Fruit fly (Drosophila melanogaster) whole organism, embryonic: ENCODE data around the gene sosie.

Source experiments
- Ada2b ChIP-seq: fragments of 200-800 bp; sonication (Bioruptor generic); IDR thresholded peaks from 2 replicates; pipeline ENCODE4 v1.3.6; 2022; ENCODE audit warnings: missing biosample characterization, missing genetic modification characterization
- Adf1 ChIP-seq: fragments of 200-800 bp; sonication (Bioruptor generic); IDR thresholded peaks from 2 replicates; pipeline ENCODE4 v1.3.6; 2022; ENCODE audit warnings: missing biosample characterization, missing genetic modification characterization
- BtbVII ChIP-seq: fragments of 200-800 bp; sonication (Bioruptor generic); optimal IDR thresholded peaks from 3 replicates; lab custom pipeline; 2017; ENCODE audit warnings: missing biosample characterization, mild to moderate bottlenecking, missing genetic modification characterization
- CG10543 ChIP-seq: fragments of 200-800 bp; sonication (Bioruptor generic); optimal IDR thresholded peaks from 3 replicates; lab custom pipeline; 2017; ENCODE audit warnings: missing biosample characterization, mild to moderate bottlenecking, missing genetic modification characterization, moderate library complexity
- CG11456 ChIP-seq: fragments of 200-800 bp; sonication (Bioruptor generic); IDR thresholded peaks from 3 replicates; pipeline ENCODE4 v1.3.6; 2022; ENCODE audit warnings: missing biosample characterization, missing genetic modification characterization
- CG13775 ChIP-seq: fragments of 200-800 bp; sonication (Bioruptor generic); optimal IDR thresholded peaks from 3 replicates; lab custom pipeline; 2017; ENCODE audit warnings: missing biosample characterization, mild to moderate bottlenecking, missing genetic modification characterization
- CG14441 ChIP-seq: fragments of 200-800 bp; sonication (Bioruptor generic); IDR thresholded peaks from 2 replicates; pipeline ENCODE4 v1.3.6; 2022; ENCODE audit warnings: missing biosample characterization, missing genetic modification characterization
- CG15601 ChIP-seq: fragments of 200-800 bp; sonication (Bioruptor generic); optimal IDR thresholded peaks from 3 replicates; lab custom pipeline; 2019; ENCODE audit warnings: missing biosample characterization, mild to moderate bottlenecking, missing genetic modification characterization, moderate library complexity
- CG2129 ChIP-seq: fragments of 200-800 bp; sonication (Bioruptor generic); IDR thresholded peaks from 2 replicates; pipeline ENCODE4 v1.3.6; 2022; ENCODE audit warnings: missing biosample characterization, missing genetic modification characterization; ENCODE audit not compliant: partially characterized antibody
- CG30403 ChIP-seq: fragments of 200-800 bp; sonication (Bioruptor generic); optimal IDR thresholded peaks from 3 replicates; lab custom pipeline; 2016; ENCODE audit warnings: missing biosample characterization, missing genetic modification characterization
- CG3065 ChIP-seq: fragments of 200-800 bp; sonication (Bioruptor generic); optimal IDR thresholded peaks from 2 replicates; lab custom pipeline; 2016; ENCODE audit warnings: missing biosample characterization, missing genetic modification characterization
- CG31388 ChIP-seq: fragments of 200-800 bp; sonication (Bioruptor generic); optimal IDR thresholded peaks from 2 replicates; lab custom pipeline; 2016; ENCODE audit warnings: missing biosample characterization, missing genetic modification characterization
- CG3847 ChIP-seq: fragments of 200-800 bp; sonication (Bioruptor generic); IDR thresholded peaks from 2 replicates; pipeline ENCODE4 v1.3.6; 2022; ENCODE audit warnings: missing biosample characterization, missing genetic modification characterization
- CG42726 ChIP-seq: fragments of 200-800 bp; sonication (Bioruptor generic); IDR thresholded peaks from 2 replicates; pipeline ENCODE4 v1.3.6; 2022; ENCODE audit warnings: missing biosample characterization, missing genetic modification characterization; ENCODE audit not compliant: partially characterized antibody
- CG43689 ChIP-seq: fragments of 200-800 bp; sonication (Bioruptor generic); IDR thresholded peaks from 2 replicates; pipeline ENCODE4 v1.3.6; 2022; ENCODE audit warnings: missing biosample characterization, missing genetic modification characterization
- CG5245 ChIP-seq: fragments of 200-800 bp; sonication (Bioruptor generic); optimal IDR thresholded peaks from 3 replicates; lab custom pipeline; 2016; ENCODE audit warnings: missing biosample characterization, missing genetic modification characterization
- CG6272 ChIP-seq: fragments of 200-800 bp; sonication (Bioruptor generic); IDR thresholded peaks from 2 replicates; pipeline ENCODE4 v1.3.6; 2022; ENCODE audit warnings: missing biosample characterization, missing genetic modification characterization
- CG8290 ChIP-seq, 3 experiments: fragments of 200-800 bp; sonication (Bioruptor generic); optimal IDR thresholded peaks; 2 replicates each; lab custom pipeline; 2016 to 2019; ENCODE audit warnings: missing biosample characterization in 3 of 3, missing genetic modification characterization in 3 of 3, mild to moderate bottlenecking in 2 of 3, moderate library complexity in 1 of 3
- CG8924 ChIP-seq: fragments of 200-800 bp; optimal IDR thresholded peaks from 3 replicates; lab custom pipeline; 2019; ENCODE audit warnings: missing biosample characterization, mild to moderate bottlenecking, missing genetic modification characterization, moderate library complexity
- Dbx ChIP-seq: fragments of 200-800 bp; sonication (Bioruptor generic); IDR thresholded peaks from 3 replicates; pipeline ENCODE4 v1.3.6; 2022; ENCODE audit warnings: missing biosample characterization, missing genetic modification characterization
- Dp ChIP-seq: fragments of 200-800 bp; sonication (Bioruptor generic); optimal IDR thresholded peaks from 2 replicates; lab custom pipeline; 2018; ENCODE audit warnings: missing biosample characterization, mild to moderate bottlenecking, missing genetic modification characterization, moderate library complexity
- ERR ChIP-seq: fragments of 200-800 bp; sonication (Bioruptor generic); optimal IDR thresholded peaks from 2 replicates; lab custom pipeline; 2016; ENCODE audit warnings: missing biosample characterization, missing genetic modification characterization
- Gug ChIP-seq: fragments of 200-800 bp; sonication (Bioruptor generic); IDR thresholded peaks from 4 replicates; pipeline ENCODE4 v1.3.6; 2022; ENCODE audit warnings: missing biosample characterization, missing genetic modification characterization
- H2.0 ChIP-seq: fragments of 200-800 bp; sonication (Bioruptor generic); IDR thresholded peaks from 2 replicates; pipeline ENCODE4 v1.3.6; 2022; ENCODE audit warnings: missing biosample characterization, missing genetic modification characterization
- HHEX ChIP-seq: fragments of 200-800 bp; sonication (Bioruptor generic); optimal IDR thresholded peaks from 3 replicates; lab custom pipeline; 2017; ENCODE audit warnings: missing biosample characterization, mild to moderate bottlenecking, missing genetic modification characterization, missing genetic modification reagents
- HmgD ChIP-seq: fragments of 200-800 bp; sonication (Bioruptor generic); optimal IDR thresholded peaks from 3 replicates; lab custom pipeline; 2016; ENCODE audit warnings: missing biosample characterization, missing genetic modification characterization
- Myb ChIP-seq: fragments of 200-800 bp; sonication (Bioruptor generic); optimal IDR thresholded peaks from 2 replicates; lab custom pipeline; 2016; ENCODE audit warnings: missing biosample characterization, missing genetic modification characterization
- Nf-YB ChIP-seq: fragments of 200-800 bp; sonication (Bioruptor generic); optimal IDR thresholded peaks from 3 replicates; lab custom pipeline; 2019; ENCODE audit warnings: missing biosample characterization, mild to moderate bottlenecking, missing genetic modification characterization, moderate library complexity
- Oli ChIP-seq: fragments of 200-800 bp; sonication (Bioruptor generic); optimal IDR thresholded peaks from 2 replicates; lab custom pipeline; 2018; ENCODE audit warnings: missing biosample characterization, mild to moderate bottlenecking, missing genetic modification characterization, moderate library complexity
- Pdp1 ChIP-seq, 2 experiments: fragments of 200-800 bp; sonication (Bioruptor generic); optimal IDR thresholded peaks; 3 replicates each; lab custom pipeline; 2016; ENCODE audit warnings: missing biosample characterization in 2 of 2, missing genetic modification characterization in 2 of 2, mild to moderate bottlenecking in 1 of 2, moderate library complexity in 1 of 2
- Side ChIP-seq: fragments of 200-800 bp; sonication (Bioruptor generic); optimal IDR thresholded peaks from 2 replicates; lab custom pipeline; 2016; ENCODE audit warnings: missing biosample characterization, missing genetic modification characterization
- Xrp1 ChIP-seq: fragments of 200-800 bp; sonication (Bioruptor generic); IDR thresholded peaks from 2 replicates; pipeline ENCODE4 v1.3.6; 2022; ENCODE audit warnings: missing biosample characterization, missing genetic modification characterization
- dimm ChIP-seq: fragments of 200-800 bp; sonication (Bioruptor generic); IDR thresholded peaks from 2 replicates; pipeline ENCODE4 v1.3.6; 2022; ENCODE audit warnings: missing biosample characterization, missing genetic modification characterization
- en ChIP-seq: fragments of 200-800 bp; sonication (Bioruptor generic); optimal IDR thresholded peaks from 2 replicates; lab custom pipeline; 2016; ENCODE audit warnings: missing biosample characterization, missing genetic modification characterization
- fd3F ChIP-seq: fragments of 200-800 bp; sonication (Bioruptor generic); optimal IDR thresholded peaks from 2 replicates; lab custom pipeline; 2018; ENCODE audit warnings: missing biosample characterization, mild to moderate bottlenecking, missing genetic modification characterization, moderate library complexity
- fu2 ChIP-seq: fragments of 200-800 bp; sonication (Bioruptor generic); optimal IDR thresholded peaks from 2 replicates; lab custom pipeline; 2016; ENCODE audit warnings: missing biosample characterization, missing genetic modification characterization
- gt ChIP-seq: fragments of 200-800 bp; sonication (Bioruptor generic); IDR thresholded peaks from 2 replicates; pipeline ENCODE4 v1.3.6; 2022; ENCODE audit warnings: missing biosample characterization, missing genetic modification characterization
- jumu ChIP-seq: fragments of 200-800 bp; sonication (Bioruptor generic); optimal IDR thresholded peaks from 3 replicates; lab custom pipeline; 2016; ENCODE audit warnings: missing biosample characterization, missing genetic modification characterization
- klu ChIP-seq: fragments of 200-800 bp; sonication (Bioruptor generic); IDR thresholded peaks from 2 replicates; pipeline ENCODE4 v1.3.6; 2022; ENCODE audit warnings: missing biosample characterization, missing genetic modification characterization
- nmo ChIP-seq: fragments of 200-800 bp; sonication (Bioruptor generic); optimal IDR thresholded peaks from 2 replicates; lab custom pipeline; 2018; ENCODE audit warnings: missing biosample characterization, mild to moderate bottlenecking, missing genetic modification characterization, moderate library complexity
- odd ChIP-seq: fragments of 200-800 bp; sonication (Bioruptor generic); optimal IDR thresholded peaks from 2 replicates; lab custom pipeline; 2017; ENCODE audit warnings: missing biosample characterization, mild to moderate bottlenecking, missing genetic modification characterization
- prd ChIP-seq, 3 experiments: fragments of >200 bp in 2 of 3; fragments of 200-800 bp in 1 of 3; sonication (Bioruptor generic) in 1 of 3; optimal IDR thresholded peaks in 2 of 3; IDR thresholded peaks in 1 of 3; 2 replicates in 2 of 3; 3 replicates in 1 of 3; pipeline versions ENCODE4 v1.3.6 to Lab custom; 2017 to 2022; ENCODE audit warnings: missing biosample characterization in 1 of 3, missing genetic modification characterization in 1 of 3
- row ChIP-seq: fragments of 200-800 bp; sonication (Bioruptor generic); IDR thresholded peaks from 3 replicates; pipeline ENCODE4 v1.3.6; 2022; ENCODE audit warnings: missing biosample characterization, missing genetic modification characterization
- seq ChIP-seq: fragments of 200-800 bp; sonication (Bioruptor generic); IDR thresholded peaks from 2 replicates; pipeline ENCODE4 v1.3.6; 2022; ENCODE audit warnings: missing biosample characterization, missing genetic modification characterization
- slp2 ChIP-seq: fragments of 200-800 bp; sonication (Bioruptor generic); optimal IDR thresholded peaks from 2 replicates; lab custom pipeline; 2016; ENCODE audit warnings: missing biosample characterization, missing genetic modification characterization
- ssp ChIP-seq: fragments of 200-800 bp; sonication (Bioruptor generic); IDR thresholded peaks from 2 replicates; pipeline ENCODE4 v1.3.6; 2022; ENCODE audit warnings: missing biosample characterization, missing genetic modification characterization
- wdn ChIP-seq: fragments of 200-800 bp; sonication (Bioruptor generic); IDR thresholded peaks from 2 replicates; pipeline ENCODE4 v1.3.6; 2022; ENCODE audit warnings: missing biosample characterization, missing genetic modification characterization
- yki ChIP-seq: fragments of >200 bp; optimal IDR thresholded peaks from 3 replicates; lab custom pipeline; 2018
- zf30C ChIP-seq: fragments of 200-800 bp; sonication (Bioruptor generic); optimal IDR thresholded peaks from 3 replicates; lab custom pipeline; 2018; ENCODE audit warnings: missing biosample characterization, mild to moderate bottlenecking, missing genetic modification characterization

The sosie gene

dm6 chr3R:24864719-24865400 is 31.1 kb downstream of the sosie start, which contains the start of the genes Srg1 and Elal (continued):
- no peak for TF ChIP-seq Adf1 (GFP tag; lab: Robert Waterston, UW)
- no peak for TF ChIP-seq CG3065 (GFP tag; lab: Kevin White, UChicago)
- 0 out of 3 replicates have a peak, but pooled peaks have one; percentile 19 for TF ChIP-seq Dbx (GFP tag; lab: Robert Waterston, UW)
- no peak for TF ChIP-seq fd3F
- TF ChIP-seq CG10543, result no peak
- no peak for TF ChIP-seq Ada2b (GFP tag; lab: Robert Waterston, UW)
- no peak for TF ChIP-seq Myb (GFP tag; lab: Kevin White, UChicago)
- no peak for TF ChIP-seq en (GFP tag; lab: Kevin White, UChicago)
- TF ChIP-seq Side (GFP tag; lab: Kevin White, UChicago), result no peak
- no peak for TF ChIP-seq ERR
- TF ChIP-seq CG31388, result no peak
- peak; percentile 31; the same call in 1 of the 2 replicates for TF ChIP-seq CG3847 (GFP tag; lab: Robert Waterston, UW)
- TF ChIP-seq slp2 (GFP tag; lab: Kevin White, UChicago), result no peak
- no peak for TF ChIP-seq CG6272
- TF ChIP-seq Oli (tag; lab: Kevin White, UChicago), result peak; percentile 18
- no peak for TF ChIP-seq HHEX (GFP tag; lab: Kevin White, UChicago)
- TF ChIP-seq CG15601 (tag; lab: Kevin White, UChicago), result peak; percentile 13
- no peak for TF ChIP-seq CG11456 (GFP tag; lab: Robert Waterston, UW)
- TF ChIP-seq nmo, result peak; percentile 41
- no peak for TF ChIP-seq seq (GFP tag; lab: Robert Waterston, UW)
- peak; percentile 21; the same call in 1 of the 2 replicates for TF ChIP-seq Xrp1 (GFP tag; lab: Robert Waterston, UW)
- no peak for TF ChIP-seq fu2 (GFP tag; lab: Kevin White, UChicago)
- peak; percentile 38 for TF ChIP-seq CG30403 (GFP tag; lab: Kevin White, UChicago)
- no peak for TF ChIP-seq ssp (GFP tag; lab: Robert Waterston, UW)
- TF ChIP-seq jumu, result no peak
- TF ChIP-seq odd, result no peak
- TF ChIP-seq H2.0 (GFP tag; lab: Robert Waterston, UW), result no peak
- no peak for TF ChIP-seq prd (optimal IDR thresholded peaks at IDR 0.05; lab: Kevin White, UChicago)
- peak; percentile 61; the same call in 1 of the 3 replicates for TF ChIP-seq prd (GFP tag; IDR thresholded peaks at IDR 0.05; lab: Robert Waterston, UW)
- TF ChIP-seq BtbVII (GFP tag; lab: Kevin White, UChicago), result no peak
- no peak for TF ChIP-seq yki (lab: Kevin White, UChicago)
- TF ChIP-seq gt (GFP tag; lab: Robert Waterston, UW), result no peak
- TF ChIP-seq CG42726, result no peak
- no peak for TF ChIP-seq CG5245 (GFP tag; lab: Kevin White, UChicago)
- no peak for TF ChIP-seq Dp (GFP tag; lab: Kevin White, UChicago)
- peak; percentile 60 for TF ChIP-seq row
- TF ChIP-seq klu, result no peak
- no peak for TF ChIP-seq dimm
- no peak for TF ChIP-seq HmgD (GFP tag; lab: Kevin White, UChicago)
- TF ChIP-seq CG43689 (GFP tag; lab: Robert Waterston, UW), result no peak
- TF ChIP-seq CG8924 (tag; lab: Kevin White, UChicago), result peak; percentile 35
- no peak for TF ChIP-seq Nf-YB
- peak; percentile 7 for TF ChIP-seq CG13775
- no peak for TF ChIP-seq CG2129 (GFP tag; lab: Robert Waterston, UW)
- TF ChIP-seq wdn (GFP tag; lab: Robert Waterston, UW), result 0 out of 2 replicates have a peak, but pooled peaks have one; percentile 14
- no peak for TF ChIP-seq zf30C (GFP tag; lab: Kevin White, UChicago)
- 0 out of 2 replicates have a peak, but pooled peaks have one; percentile 5 for TF ChIP-seq CG14441 (GFP tag; lab: Robert Waterston, UW)
- TF ChIP-seq Pdp1 (GFP tag; optimal IDR thresholded peaks at IDR 0.05; lab: Kevin White, UChicago), result no peak
- TF ChIP-seq CG8290 (GFP tag; optimal IDR thresholded peaks at IDR 0.05; lab: Kevin White, UChicago), result no peak
- TF ChIP-seq CG8290 (tag; optimal IDR thresholded peaks at IDR 0.05; lab: Kevin White, UChicago), result no peak
- no peak for TF ChIP-seq Gug (GFP tag; lab: Robert Waterston, UW)
